Worm (Caenorhabditis elegans) whole organism, midembryonic: ENCODE results near the gene tbc-17.

Experiments used
- cog-1 ChIP-seq: sonication (generic microtip); optimal IDR thresholded peaks from 2 replicates; lab custom pipeline; 2016; ENCODE audit warnings: missing genetic modification characterization, missing compliant biosample characterization
- flt-1 ChIP-seq: fragments of 200-800 bp; sonication (Bioruptor generic); IDR thresholded peaks from 2 replicates; pipeline ENCODE4 v1.3.6; 2022; ENCODE audit warnings: missing genetic modification characterization, missing compliant biosample characterization
- klf-2 ChIP-seq: fragments of 200-800 bp; sonication (Bioruptor generic); conservative IDR thresholded peaks from 2 replicates; pipeline ENCODE4 v1.3.6; 2022; ENCODE audit warnings: missing genetic modification reagents, missing genetic modification characterization, missing compliant biosample characterization
- ref-1 ChIP-seq: fragments of 200-800 bp; sonication (Bioruptor generic); conservative IDR thresholded peaks from 2 replicates; pipeline ENCODE4 v1.3.6; 2022; ENCODE audit warnings: missing genetic modification reagents, missing genetic modification characterization, missing compliant biosample characterization
- tab-1 ChIP-seq: fragments of 200-800 bp; sonication (Bioruptor generic); IDR thresholded peaks from 2 replicates; pipeline ENCODE4 v1.3.6; 2022; ENCODE audit warnings: missing genetic modification characterization, missing compliant biosample characterization

ce11 chrII:12666042-12666441 is 28.2 kb upstream of the tbc-17 start:
- TF ChIP-seq tab-1 (no peak), flt-1 (GFP tag; lab: Robert Waterston, UW) (no peak), cog-1 (tag; lab: Kevin White, UChicago) (no peak), klf-2 (no peak), ref-1 (GFP tag; lab: Robert Waterston, UW) (no peak)
